Worm (Caenorhabditis elegans): ENCODE data around the gene twk-40.
A peak's percentile ranks its signal among the peaks of the same experiment; 100 is the strongest.

The twk-40 gene

ce11 chrIII:13462965-13463783 lies 29.1 kb downstream of the twk-40 start, which contains the start of gene ant-1.1:
ant-1.1 (plus strand) TSS chrIII:13463163.
- TF ChIP-seq nhr-90 (tag; optimal IDR thresholded peaks at IDR 0.05; ENCODE audit: poor library complexity) = peak; percentile 96
- TF ChIP-seq blmp-1 (tag; optimal IDR thresholded peaks at IDR 0.05) = peak; percentile 44
- no peak for TF ChIP-seq ceh-63 (GFP tag; optimal IDR thresholded peaks at IDR 0.05)
- peak; percentile 94 for TF ChIP-seq C16A3.4 (tag; optimal IDR thresholded peaks at IDR 0.05)
- TF ChIP-seq nhr-85 (tag) = peak; percentile 96
- TF ChIP-seq nhr-20 (tag; optimal IDR thresholded peaks at IDR 0.05) = peak; percentile 95
- TF ChIP-seq hpl-2 (GFP tag; optimal IDR thresholded peaks at IDR 0.05) = peak; percentile 2
- TF ChIP-seq efl-3 (GFP tag; optimal IDR thresholded peaks at IDR 0.05) = peak; percentile 16
- TF ChIP-seq lin-13 (GFP tag; optimal IDR thresholded peaks at IDR 0.05) = peak; percentile 96
- TF ChIP-seq nhr-71 (tag; optimal IDR thresholded peaks at IDR 0.05) = peak; percentile 98
- TF ChIP-seq pag-3 (tag; optimal IDR thresholded peaks at IDR 0.05; ENCODE audit: borderline replicate concordance, insufficient read depth) = no peak
- peak; percentile 83 for TF ChIP-seq ama-1 (optimal IDR thresholded peaks at IDR 0.05)
- peak; percentile 94 for TF ChIP-seq nhr-77 (tag; optimal IDR thresholded peaks at IDR 0.05)
- peak; percentile 98 for TF ChIP-seq fkh-8 (tag; optimal IDR thresholded peaks at IDR 0.05)
- TF ChIP-seq pax-3 (tag; optimal IDR thresholded peaks at IDR 0.05) = peak; percentile 96
- TF ChIP-seq nhr-19 (GFP tag; conservative IDR thresholded peaks at IDR 0.05) = peak; percentile 97
- peak; percentile 96 for TF ChIP-seq tbx-2 (tag; optimal IDR thresholded peaks at IDR 0.05)
- peak in 1 of 2 experiments; percentile 73 for TF ChIP-seq mdl-1 (tag; optimal IDR thresholded peaks at IDR 0.05)
- TF ChIP-seq dsc-1 (tag; optimal IDR thresholded peaks at IDR 0.05) = peak; percentile 96
- TF ChIP-seq sptf-1 (tag; optimal IDR thresholded peaks at IDR 0.05) = no peak
- peak in 5 of 6 experiments; percentile 39 to 86 (median 60) for TF ChIP-seq elt-3 (tag; optimal IDR thresholded peaks at IDR 0.05)
- peak; percentile 87 to 99 (median 95) for TF ChIP-seq ceh-82 (tag; optimal IDR thresholded peaks at IDR 0.05)
- no peak for TF ChIP-seq ets-5 (GFP tag; IDR thresholded peaks at IDR 0.05)
- TF ChIP-seq lir-3 (tag; optimal IDR thresholded peaks at IDR 0.05; ENCODE audit: poor library complexity) = peak; percentile 78
- TF ChIP-seq ces-1 (GFP tag; optimal IDR thresholded peaks at IDR 0.05) = no peak
- TF ChIP-seq unc-130 (tag; optimal IDR thresholded peaks at IDR 0.05) = peak; percentile 90
- TF ChIP-seq ztf-4 (tag; optimal IDR thresholded peaks at IDR 0.05) = peak; percentile 85
- TF ChIP-seq egl-13 (tag; optimal IDR thresholded peaks at IDR 0.05) = peak; percentile 90
- TF ChIP-seq unc-86 (tag; optimal IDR thresholded peaks at IDR 0.05) = peak; percentile 95
- TF ChIP-seq zip-4 (GFP tag; optimal IDR thresholded peaks at IDR 0.05) = peak; percentile 87
- no peak for TF ChIP-seq nhr-12 (tag; optimal IDR thresholded peaks at IDR 0.05)
- peak; percentile 95 for TF ChIP-seq xbp-1 (tag; optimal IDR thresholded peaks at IDR 0.05)
- peak; percentile 61 for TF ChIP-seq nhr-11 (tag; optimal IDR thresholded peaks at IDR 0.05)
- TF ChIP-seq hlh-17 (GFP tag; optimal IDR thresholded peaks at IDR 0.05; ENCODE audit: borderline replicate concordance) = no peak
- peak; percentile 57 for TF ChIP-seq snpc-4 (tag; optimal IDR thresholded peaks at IDR 0.05)
- peak; percentile 38 for TF ChIP-seq ceh-90 (tag; optimal IDR thresholded peaks at IDR 0.05)
- peak; percentile 99 for TF ChIP-seq lsy-2 (tag; optimal IDR thresholded peaks at IDR 0.05)
- TF ChIP-seq tlp-1 (tag; optimal IDR thresholded peaks at IDR 0.05) = no peak
- TF ChIP-seq ceh-8 (GFP tag; optimal IDR thresholded peaks at IDR 0.05) = peak; percentile 88
- peak; percentile 59 for TF ChIP-seq elt-2 (tag; optimal IDR thresholded peaks at IDR 0.05)
- peak; percentile 95 for TF ChIP-seq swsn-7 (tag; optimal IDR thresholded peaks at IDR 0.05)
- peak; percentile 97 for TF ChIP-seq snu-23 (GFP tag; optimal IDR thresholded peaks at IDR 0.05)
- TF ChIP-seq aly-2 (tag; optimal IDR thresholded peaks at IDR 0.05) = peak; percentile 37
- TF ChIP-seq lin-35 (GFP tag; optimal IDR thresholded peaks at IDR 0.05) = peak; percentile 98
- peak; percentile 93 for TF ChIP-seq grh-1 (GFP tag; IDR thresholded peaks at IDR 0.05)
- TF ChIP-seq mef-2 (tag; optimal IDR thresholded peaks at IDR 0.05) = peak; percentile 71
- TF ChIP-seq fos-1 (tag; optimal IDR thresholded peaks at IDR 0.05) = peak; percentile 72
- peak; percentile 90 to 99 for TF ChIP-seq efl-1 (optimal IDR thresholded peaks at IDR 0.05)
- peak; percentile 98 to 100 for TF ChIP-seq efl-1 (GFP tag; optimal IDR thresholded peaks at IDR 0.05 in 1 of 2)
- TF ChIP-seq F16B12.6 (tag; optimal IDR thresholded peaks at IDR 0.05) = peak; percentile 72
- peak; percentile 49 for TF ChIP-seq nhr-237 (tag; optimal IDR thresholded peaks at IDR 0.05)

Data from whole organism, L1 larva.